Worm (Caenorhabditis elegans) whole organism, L3 larva: ENCODE data around the gene rmd-1.

Experiments used
- ZK546.5 ChIP-seq: sonication (generic microtip); optimal IDR thresholded peaks from 2 replicates; lab custom pipeline; 2017; ENCODE audit warnings: missing biosample characterization, missing genetic modification characterization
- ceh-82 ChIP-seq: fragments of 150-350 bp; optimal IDR thresholded peaks from 2 replicates; lab custom pipeline; 2014; ENCODE audit warnings: missing biosample characterization, missing genetic modification characterization
- daf-12 ChIP-seq: fragments of 150-350 bp; optimal IDR thresholded peaks from 2 replicates; lab custom pipeline; 2014; ENCODE audit warnings: missing biosample characterization, missing genetic modification reagents, missing genetic modification characterization
- elt-3 ChIP-seq, 3 experiments: fragments of 150-350 bp in 1 of 3; sonication (generic microtip) in 2 of 3; optimal IDR thresholded peaks; 2 replicates in 2 of 3; 4 replicates in 1 of 3; lab custom pipeline; 2014 to 2017; ENCODE audit warnings: missing biosample characterization in 3 of 3, missing genetic modification characterization in 3 of 3
- fkh-10 ChIP-seq: sonication (generic microtip); optimal IDR thresholded peaks from 2 replicates; lab custom pipeline; 2017; ENCODE audit warnings: missing biosample characterization, missing genetic modification reagents, missing genetic modification characterization
- fos-1 ChIP-seq: fragments of 150-350 bp; optimal IDR thresholded peaks from 2 replicates; lab custom pipeline; 2014; ENCODE audit warnings: missing biosample characterization, missing genetic modification characterization
- jun-1 ChIP-seq: fragments of 150-350 bp; optimal IDR thresholded peaks from 2 replicates; lab custom pipeline; 2014; ENCODE audit warnings: missing biosample characterization, missing genetic modification reagents, missing genetic modification characterization
- lin-15B ChIP-seq: fragments of 150-350 bp; optimal IDR thresholded peaks from 2 replicates; lab custom pipeline; 2014; ENCODE audit warnings: missing biosample characterization, missing genetic modification characterization
- snpc-4 ChIP-seq: fragments of 150-350 bp; optimal IDR thresholded peaks from 2 replicates; lab custom pipeline; 2014; ENCODE audit warnings: missing biosample characterization, missing genetic modification characterization
- unc-39 ChIP-seq: sonication (generic microtip); optimal IDR thresholded peaks from 4 replicates; lab custom pipeline; 2017; ENCODE audit warnings: missing biosample characterization, missing genetic modification characterization
- ztf-11 ChIP-seq: fragments of 150-350 bp; optimal IDR thresholded peaks from 2 replicates; lab custom pipeline; 2014; ENCODE audit warnings: missing biosample characterization, missing genetic modification characterization

DNA sequence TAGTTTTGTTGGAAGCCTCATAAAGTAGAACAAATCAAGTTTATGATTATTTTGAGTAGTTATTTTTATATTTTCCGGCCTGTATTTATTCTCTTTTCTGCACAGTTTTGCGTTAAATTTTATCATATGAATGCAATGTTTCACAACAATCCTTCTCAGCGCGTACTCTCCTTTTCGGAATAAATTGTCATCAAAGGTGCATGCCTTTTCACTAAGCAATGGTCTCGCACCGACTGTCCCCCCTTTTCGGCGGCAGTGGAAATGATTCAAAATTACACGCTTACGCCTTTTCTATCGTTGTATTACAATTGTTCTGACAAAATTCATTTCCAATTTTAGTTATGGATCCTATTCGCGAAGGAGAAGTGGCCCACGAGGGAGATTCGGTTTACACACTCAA, 11.8 kb upstream of the rmd-1 start, which contains the start of the genes iff-1 and cdk-1:
- TF ChIP-seq daf-12 (tag; lab: Kevin White, UChicago) = no peak
- TF ChIP-seq unc-39 (tag; lab: Kevin White, UChicago) = no peak
- TF ChIP-seq ZK546.5 (tag; lab: Kevin White, UChicago) = no peak
- TF ChIP-seq ztf-11 (tag; lab: Kevin White, UChicago) = no peak
- no peak for TF ChIP-seq fos-1 (tag; lab: Kevin White, UChicago)
- no peak for TF ChIP-seq fkh-10 (GFP tag; lab: Kevin White, UChicago)
- TF ChIP-seq lin-15B (tag; lab: Kevin White, UChicago) = peak; percentile 65
- no peak for TF ChIP-seq snpc-4
- TF ChIP-seq elt-3 (tag; optimal IDR thresholded peaks at IDR 0.05; lab: Kevin White, UChicago) = no peak
- TF ChIP-seq jun-1 (tag; lab: Kevin White, UChicago) = no peak
- no peak for TF ChIP-seq ceh-82
